Worm (Caenorhabditis elegans) whole organism, young adult: ENCODE measurements around the gene mlc-6.

ENCODE experiments used
- B0261.1 ChIP-seq: sonication (generic microtip); optimal IDR thresholded peaks from 2 replicates; lab custom pipeline; 2016; ENCODE audit warnings: mild to moderate bottlenecking, missing genetic modification characterization, moderate library complexity, missing compliant biosample characterization
- F57A8.1 ChIP-seq: fragments of 200-800 bp; sonication (Bioruptor generic); optimal IDR thresholded peaks from 2 replicates; lab custom pipeline; 2018; ENCODE audit warnings: mild to moderate bottlenecking, missing genetic modification characterization, moderate library complexity, missing compliant biosample characterization
- ama-1 ChIP-seq, 3 experiments: fragments of 150-350 bp in 1 of 3; sonication (generic microtip) in 2 of 3; optimal IDR thresholded peaks; 2 replicates each; lab custom pipeline; 2014 to 2018; ENCODE audit warnings: missing biosample characterization in 2 of 3, missing genetic modification characterization in 2 of 3, missing genetic modification reagents in 2 of 3
- bed-1 ChIP-seq: fragments of 200-800 bp; sonication (Bioruptor generic); IDR thresholded peaks from 2 replicates; pipeline ENCODE4 v1.3.6; 2022; ENCODE audit warnings: missing genetic modification reagents, missing genetic modification characterization, missing compliant biosample characterization
- hsf-1 ChIP-seq: fragments of 200-800 bp; sonication (Bioruptor generic); IDR thresholded peaks from 2 replicates; pipeline ENCODE4 v1.3.6; 2022; ENCODE audit warnings: missing genetic modification reagents, missing genetic modification characterization, missing compliant biosample characterization
- mcd-1 ChIP-seq: fragments of 200-800 bp; sonication (Bioruptor generic); IDR thresholded peaks from 2 replicates; pipeline ENCODE4 v1.3.6; 2022; ENCODE audit warnings: missing genetic modification reagents, missing genetic modification characterization, missing compliant biosample characterization
- nhr-120 ChIP-seq: fragments of 200-800 bp; sonication (Bioruptor generic); IDR thresholded peaks from 2 replicates; pipeline ENCODE4 v1.3.6; 2022; ENCODE audit warnings: missing genetic modification characterization, missing compliant biosample characterization
- rcor-1 ChIP-seq: fragments of 200-800 bp; sonication (Bioruptor generic); IDR thresholded peaks from 2 replicates; pipeline ENCODE4 v1.3.6; 2022; ENCODE audit warnings: missing genetic modification reagents, missing genetic modification characterization, missing compliant biosample characterization
- snpc-1.1 ChIP-seq: sonication (generic microtip); optimal IDR thresholded peaks from 2 replicates; lab custom pipeline; 2017; ENCODE audit warnings: missing genetic modification characterization, mild to moderate bottlenecking, missing compliant biosample characterization, antibody characterized with exemption, moderate library complexity, missing genotype, missing genetic modification reagents; ENCODE audit not compliant: insufficient read depth
- snpc-4 ChIP-seq, 5 experiments: fragments of 150-350 bp in 1 of 5; sonication (generic microtip) in 4 of 5; optimal IDR thresholded peaks; 2 replicates each; lab custom pipeline; 2014 to 2018; ENCODE audit warnings: missing genetic modification characterization in 5 of 5, missing biosample characterization in 3 of 5, antibody characterized with exemption in 2 of 5, mild to moderate bottlenecking in 2 of 5, missing compliant biosample characterization in 2 of 5, missing genotype in 2 of 5, moderate library complexity in 2 of 5, missing genetic modification reagents in 1 of 5
- unc-130 ChIP-seq: sonication (generic microtip); optimal IDR thresholded peaks from 2 replicates; lab custom pipeline; 2016; ENCODE audit warnings: missing genetic modification reagents, missing genetic modification characterization, missing compliant biosample characterization

DNA sequence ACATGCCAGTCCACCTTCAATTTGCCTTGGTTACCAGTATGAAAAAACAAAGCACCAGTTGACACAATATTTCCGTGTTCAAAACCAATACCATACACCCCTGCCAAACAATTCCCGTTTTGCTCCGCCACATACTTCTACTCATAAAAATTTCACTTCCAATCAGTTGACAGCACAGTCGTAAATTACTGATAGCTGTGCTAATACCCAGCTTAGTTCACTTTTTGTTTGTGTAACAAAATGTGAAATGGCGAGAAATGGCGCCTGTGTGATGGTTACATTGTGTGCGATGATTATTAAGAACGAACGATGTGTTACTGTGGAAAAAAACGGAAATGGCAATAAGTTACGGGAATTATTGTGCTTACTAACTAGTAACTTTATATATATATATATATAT is 40.1 kb downstream of the mlc-6 start:
- TF ChIP-seq rcor-1 (no peak), snpc-4 (GFP tag; optimal IDR thresholded peaks at IDR 0.05; lab: Kevin White, UChicago) (no peak), snpc-4 (tag; optimal IDR thresholded peaks at IDR 0.05; lab: Kevin White, UChicago) (no peak), snpc-1.1 (tag; lab: Kevin White, UChicago) (no peak), mcd-1 (no peak), nhr-120 (GFP tag; lab: Robert Waterston, UW) (no peak), bed-1 (GFP tag; lab: Robert Waterston, UW) (no peak), hsf-1 (GFP tag; lab: Robert Waterston, UW) (no peak), F57A8.1 (GFP tag; lab: Kevin White, UChicago) (no peak), B0261.1 (tag; lab: Kevin White, UChicago) (no peak), ama-1 (optimal IDR thresholded peaks at IDR 0.05; lab: Kevin White, UChicago) (no peak), ama-1 (GFP tag; optimal IDR thresholded peaks at IDR 0.05; lab: Kevin White, UChicago) (no peak), unc-130 (GFP tag; lab: Kevin White, UChicago) (no peak)
